Fruit fly (Drosophila melanogaster): ENCODE results near the gene CG32563.

CG32563 gene

DNA sequence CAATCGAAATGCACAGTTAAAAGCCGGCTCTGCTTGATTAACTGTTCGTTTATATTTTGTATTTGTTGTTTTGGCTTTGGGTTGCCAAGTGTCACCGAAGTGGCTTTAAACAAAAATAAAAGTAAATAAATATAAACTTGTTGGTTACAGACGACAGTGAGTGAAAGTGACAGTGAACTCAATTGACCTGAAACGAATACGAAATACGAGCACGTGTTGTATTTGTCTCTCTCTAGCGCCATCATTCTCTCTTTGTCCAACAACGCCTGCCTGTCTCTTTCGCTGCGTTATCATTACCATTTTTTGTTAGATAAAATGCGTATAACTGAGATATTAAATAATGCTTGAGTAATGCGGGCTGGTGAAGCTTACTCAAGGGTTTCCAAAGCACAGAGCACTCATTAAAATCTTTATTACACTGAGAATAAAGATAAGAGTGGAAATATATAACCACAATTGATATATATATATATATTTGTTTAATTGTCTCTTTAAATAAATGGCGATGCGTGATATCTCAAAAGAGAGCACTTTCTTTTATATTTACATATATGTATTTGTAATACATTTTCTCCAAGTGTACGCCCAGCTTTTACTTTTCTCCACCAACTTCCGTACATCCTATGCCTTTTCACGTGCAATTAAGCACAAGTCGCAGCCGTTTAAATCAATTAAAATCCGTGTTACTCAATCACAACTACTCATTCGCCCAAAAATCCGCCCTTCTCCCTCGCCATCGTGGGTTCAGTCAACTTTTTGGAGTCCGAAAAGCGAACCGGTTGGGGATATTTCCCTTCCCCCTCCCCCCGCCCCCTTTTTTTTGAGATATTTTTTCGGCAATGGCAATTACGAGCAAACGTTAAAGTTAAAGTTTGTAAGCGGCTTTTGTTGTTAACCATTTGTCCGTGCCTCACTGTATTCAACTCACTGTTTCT is 26.7 kb upstream of the CG32563 start (continued):
- no peak; the same call in 2 of the 3 replicates for TF ChIP-seq CG34422 (GFP tag; IDR thresholded peaks at IDR 0.05)
- TF ChIP-seq Hr51 (GFP tag; optimal IDR thresholded peaks at IDR 0.05) = peak in 1 of 2 experiments; percentile 43
- TF ChIP-seq Fer3 (tag; optimal IDR thresholded peaks at IDR 0.05) = peak; percentile 23
- no peak for TF ChIP-seq CG7987 (GFP tag; optimal IDR thresholded peaks at IDR 0.05)
- no peak for TF ChIP-seq tup (GFP tag; optimal IDR thresholded peaks at IDR 0.05)
- TF ChIP-seq Ptx1 (GFP tag; IDR thresholded peaks at IDR 0.05) = 0 out of 2 replicates have a peak, but pooled peaks have one; percentile 27
- peak in 1 of 2 experiments; percentile 52 for TF ChIP-seq Hr78 (GFP tag; optimal IDR thresholded peaks at IDR 0.05)
- no peak for TF ChIP-seq CG7786 (GFP tag; optimal IDR thresholded peaks at IDR 0.05)
- TF ChIP-seq CG15696 (tag; optimal IDR thresholded peaks at IDR 0.05) = no peak
- no peak for TF ChIP-seq kni (GFP tag; optimal IDR thresholded peaks at IDR 0.05)
- no peak for TF ChIP-seq CG3163 (GFP tag; optimal IDR thresholded peaks at IDR 0.05)
- TF ChIP-seq Asciz (GFP tag; optimal IDR thresholded peaks at IDR 0.05) = no peak
- no peak for TF ChIP-seq CG9797 (GFP tag; optimal IDR thresholded peaks at IDR 0.05)
- TF ChIP-seq Bgb (GFP tag; IDR thresholded peaks at IDR 0.05; ENCODE audit: partially characterized antibody) = no peak
- TF ChIP-seq cg (GFP tag; optimal IDR thresholded peaks at IDR 0.05) = no peak
- TF ChIP-seq CG10267 (tag; optimal IDR thresholded peaks at IDR 0.05) = peak; percentile 3
- TF ChIP-seq Xbp1 (GFP tag; optimal IDR thresholded peaks at IDR 0.05) = peak; percentile 18
- TF ChIP-seq bowl (GFP tag; IDR thresholded peaks at IDR 0.05) = no peak
- no peak for TF ChIP-seq Lpt (GFP tag; optimal IDR thresholded peaks at IDR 0.05)
- TF ChIP-seq crol (GFP tag; IDR thresholded peaks at IDR 0.05) = peak; percentile 51; the same call in 1 of the 2 replicates
- TF ChIP-seq Ets65A (GFP tag) = no peak
- no peak for TF ChIP-seq CkIIα-i1 (GFP tag; IDR thresholded peaks at IDR 0.05)
- peak; percentile 24; the same call in 1 of the 3 replicates for TF ChIP-seq croc (GFP tag; conservative IDR thresholded peaks at IDR 0.05)
- TF ChIP-seq dan (GFP tag; IDR thresholded peaks at IDR 0.05) = no peak
- TF ChIP-seq CG17385 (GFP tag; optimal IDR thresholded peaks at IDR 0.05) = peak; percentile 3
- TF ChIP-seq nerfin-2 (GFP tag; IDR thresholded peaks at IDR 0.05; ENCODE audit: partially characterized antibody) = no peak
- peak; percentile 19 for TF ChIP-seq unpg (GFP tag; optimal IDR thresholded peaks at IDR 0.05)
- TF ChIP-seq CrebB (tag; optimal IDR thresholded peaks at IDR 0.05) = no peak
- no peak for TF ChIP-seq Dip2 (GFP tag; IDR thresholded peaks at IDR 0.05)
- TF ChIP-seq NC2α (GFP tag; optimal IDR thresholded peaks at IDR 0.05) = no peak
- peak; percentile 5 for TF ChIP-seq az2 (GFP tag; optimal IDR thresholded peaks at IDR 0.05)
- no peak for TF ChIP-seq zen2 (GFP tag; IDR thresholded peaks at IDR 0.05; ENCODE audit: partially characterized antibody)
- no peak for TF ChIP-seq Camta (GFP tag; optimal IDR thresholded peaks at IDR 0.05)
- no peak for TF ChIP-seq CG13894 (tag; optimal IDR thresholded peaks at IDR 0.05)
- TF ChIP-seq Atf-2 (GFP tag; optimal IDR thresholded peaks at IDR 0.05) = no peak
- peak; percentile 34 for TF ChIP-seq nmo (GFP tag; optimal IDR thresholded peaks at IDR 0.05)
- no peak for TF ChIP-seq Vsx1 (GFP tag; optimal IDR thresholded peaks at IDR 0.05)
- TF ChIP-seq ac (GFP tag; optimal IDR thresholded peaks at IDR 0.05) = no peak
- TF ChIP-seq Pdp1 (GFP tag; optimal IDR thresholded peaks at IDR 0.05) = peak in 1 of 2 experiments; percentile 7
- peak; percentile 63 for TF ChIP-seq vvl (GFP tag; IDR thresholded peaks at IDR 0.05)
- TF ChIP-seq sr (GFP tag; IDR thresholded peaks at IDR 0.05) = no peak
- no peak for TF ChIP-seq slou (GFP tag; optimal IDR thresholded peaks at IDR 0.05)
- TF ChIP-seq tio (GFP tag; optimal IDR thresholded peaks at IDR 0.05) = no peak
- TF ChIP-seq amos (GFP tag; IDR thresholded peaks at IDR 0.05; ENCODE audit: partially characterized antibody) = no peak
- no peak for TF ChIP-seq CG7271 (tag; optimal IDR thresholded peaks at IDR 0.05)
- TF ChIP-seq CG2129 (GFP tag; IDR thresholded peaks at IDR 0.05; ENCODE audit: partially characterized antibody) = no peak
- no peak for TF ChIP-seq CG10654 (GFP tag; optimal IDR thresholded peaks at IDR 0.05)
